Fruit fly (Drosophila melanogaster) Kc167 (cell line): ENCODE results near the gene CG34454.

ENCODE experiments used
- Sin3A ChIP-seq: fragments of >200 bp; optimal IDR thresholded peaks from 2 replicates; lab custom pipeline; 2018; ENCODE audit warnings: missing external identifiers
- h ChIP-seq: fragments of >200 bp; optimal IDR thresholded peaks from 3 replicates; lab custom pipeline; 2018; ENCODE audit warnings: missing external identifiers
- insv ChIP-seq: fragments of >200 bp; optimal IDR thresholded peaks from 3 replicates; lab custom pipeline; 2018; ENCODE audit warnings: missing external identifiers
- ttk ChIP-seq: sonication (Bioruptor generic); optimal IDR thresholded peaks from 2 replicates; lab custom pipeline; 2017; ENCODE audit warnings: missing external identifiers

DNA sequence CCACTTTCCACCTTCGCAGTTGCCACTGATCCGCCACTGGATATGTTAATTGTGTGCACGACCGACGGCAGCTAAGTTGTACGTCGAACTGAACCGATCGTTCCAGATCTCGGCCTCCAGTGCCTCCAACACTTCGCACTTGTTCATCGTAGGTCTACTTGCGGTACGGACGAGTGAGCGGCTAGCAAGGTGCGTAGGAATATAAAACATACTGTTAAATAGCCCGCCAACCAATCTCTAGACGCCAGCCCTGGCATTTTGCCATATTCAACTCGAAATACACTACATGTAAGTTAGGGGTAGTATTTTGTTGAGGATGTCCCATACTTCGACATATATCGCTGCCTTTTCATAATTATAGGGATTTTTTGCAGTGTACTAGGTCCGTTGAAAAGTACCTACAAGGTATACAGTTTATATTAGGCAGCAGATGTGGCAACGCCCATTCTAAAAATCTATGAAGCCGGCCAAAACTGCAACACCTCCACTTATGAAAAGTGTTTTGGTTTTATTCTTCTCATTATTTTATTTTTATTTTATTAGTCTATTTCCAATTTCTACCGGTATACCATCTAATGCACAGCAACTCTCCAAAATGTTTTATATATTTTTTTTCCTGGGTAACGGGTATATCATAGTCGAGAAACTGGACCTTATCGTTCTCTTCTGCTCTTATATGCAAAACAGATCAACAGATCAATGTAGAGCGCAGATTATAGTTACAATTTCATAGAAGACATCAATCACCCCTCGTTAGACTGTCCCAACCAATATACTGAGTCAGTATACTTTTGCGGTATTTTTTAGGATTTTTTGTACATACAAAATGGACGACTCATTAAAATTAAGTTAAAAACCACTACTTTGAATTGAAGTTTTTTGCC, 8.9 kb downstream of the CG34454 start, which contains the start of the genes pyx and CG33229:
- TF ChIP-seq ttk (lab: Kevin White, UChicago): no peak
- TF ChIP-seq h (lab: Kevin White, UChicago): no peak
- no peak for TF ChIP-seq Sin3A
- TF ChIP-seq insv: no peak
